Worm (Caenorhabditis elegans): ENCODE results near the gene daf-3.

DNA sequence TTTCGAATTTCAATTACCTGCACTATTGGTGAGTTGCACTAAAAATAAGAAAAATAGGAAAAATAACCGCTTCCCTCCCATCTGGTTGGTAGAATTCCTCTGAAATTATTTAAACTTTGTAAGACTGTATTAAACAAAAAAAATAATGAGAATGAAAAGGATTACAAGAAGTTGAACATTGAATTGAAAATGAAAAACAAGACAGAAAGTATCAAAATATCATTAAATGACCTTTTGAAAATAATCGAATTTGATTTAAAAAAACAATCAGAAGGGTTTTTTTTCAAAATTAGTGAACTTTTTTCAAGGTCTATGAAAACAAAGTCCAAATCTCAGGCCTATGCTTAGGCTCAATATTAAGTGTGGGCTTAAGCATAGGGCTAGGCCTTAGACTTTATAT is 26.1 kb upstream of the daf-3 start, which contains the start of gene igcm-1:
- TF ChIP-seq dao-5 (tag; optimal IDR thresholded peaks at IDR 0.05) (no peak), him-1 (tag; optimal IDR thresholded peaks at IDR 0.05) (no peak), W03F9.2 (tag; optimal IDR thresholded peaks at IDR 0.05) (no peak)
